Fruit fly (Drosophila melanogaster): Measurements from ENCODE around the gene bocks.

bocks gene

DNA sequence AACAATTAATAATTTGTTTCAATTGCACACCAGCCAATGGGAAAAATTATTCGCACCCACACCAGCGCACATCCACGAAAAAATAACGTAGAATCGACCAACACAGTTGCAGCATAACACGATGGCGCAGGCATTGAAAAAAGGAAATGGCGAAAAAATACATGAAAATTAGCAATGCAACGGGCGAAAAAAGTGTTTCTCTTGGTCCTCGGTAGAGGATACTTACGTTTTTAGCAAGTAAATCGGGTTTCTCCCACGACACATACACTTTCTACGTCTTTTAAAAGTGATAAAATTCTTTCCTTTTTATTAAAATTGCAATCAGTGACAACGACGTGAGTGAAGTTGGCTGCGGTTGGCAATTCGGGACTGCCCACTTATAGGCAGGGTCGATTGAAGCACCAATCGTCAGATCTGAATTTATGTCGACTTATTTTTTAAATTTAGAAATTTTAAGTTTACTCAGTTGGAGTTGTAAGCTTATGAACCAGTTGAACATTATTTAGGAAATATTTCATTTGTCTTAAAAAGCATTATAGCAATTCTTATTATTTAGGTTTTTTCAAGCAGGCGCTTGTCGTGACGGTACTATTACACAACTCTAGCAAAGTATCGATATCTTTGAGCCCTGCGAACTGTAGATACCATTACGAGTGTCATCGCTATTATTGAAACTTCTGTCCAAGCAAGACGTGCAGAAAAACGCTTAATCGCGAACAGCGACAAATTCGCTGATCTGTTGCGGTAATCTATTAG, 13.2 kb downstream of the bocks start, which contains the start of the genes Kap-alpha3 and Son (continued):
- TF ChIP-seq CG3995 (GFP tag; optimal IDR thresholded peaks at IDR 0.05) (peak; percentile 91), CG3838 (GFP tag; optimal IDR thresholded peaks at IDR 0.05) (peak; percentile 83), CG9797 (GFP tag; optimal IDR thresholded peaks at IDR 0.05) (peak; percentile 73), Antp (GFP tag; optimal IDR thresholded peaks at IDR 0.05) (peak; percentile 91), Hsf (GFP tag; optimal IDR thresholded peaks at IDR 0.05) (peak; percentile 95), jing (GFP tag; optimal IDR thresholded peaks at IDR 0.05) (peak; percentile 69), gce (GFP tag; IDR thresholded peaks at IDR 0.05) (peak; percentile 83), CG8281 (tag; optimal IDR thresholded peaks at IDR 0.05) (peak; percentile 80), Kr (GFP tag; optimal IDR thresholded peaks at IDR 0.05) (peak; percentile 23), ssp (GFP tag; IDR thresholded peaks at IDR 0.05) (peak; percentile 84), B-H1 (GFP tag; IDR thresholded peaks at IDR 0.05) (peak; percentile 74), Sox102F (GFP tag; optimal IDR thresholded peaks at IDR 0.05) (peak; percentile 80), CG4328 (GFP tag; optimal IDR thresholded peaks at IDR 0.05) (peak; percentile 97), emc (GFP tag; optimal IDR thresholded peaks at IDR 0.05) (peak; percentile 89), Hr39 (optimal IDR thresholded peaks at IDR 0.05) (no peak), Elba2 (GFP tag; optimal IDR thresholded peaks at IDR 0.05) (peak; percentile 5), CG32532 (GFP tag; IDR thresholded peaks at IDR 0.05) (peak; percentile 89), D (optimal IDR thresholded peaks at IDR 0.05) (no peak), D (GFP tag; optimal IDR thresholded peaks at IDR 0.05) (peak; percentile 89), CG5180 (GFP tag; optimal IDR thresholded peaks at IDR 0.05) (peak; percentile 80), Sin3A (optimal IDR thresholded peaks at IDR 0.05) (peak; percentile 97), Dp (GFP tag; optimal IDR thresholded peaks at IDR 0.05) (peak; percentile 41), Mad (GFP tag; optimal IDR thresholded peaks at IDR 0.05) (peak; percentile 96), HLH3B (GFP tag; IDR thresholded peaks at IDR 0.05) (peak; percentile 85), CG7556 (GFP tag; optimal IDR thresholded peaks at IDR 0.05) (peak; percentile 86), CkIIα-i1 (GFP tag; IDR thresholded peaks at IDR 0.05) (no peak), Ada2b (GFP tag; IDR thresholded peaks at IDR 0.05) (peak; percentile 76), Hand (GFP tag; optimal IDR thresholded peaks at IDR 0.05) (peak; percentile 82), Med (GFP tag) (peak; percentile 99), CG10274 (GFP tag; optimal IDR thresholded peaks at IDR 0.05) (peak; percentile 88), Awh (GFP tag; IDR thresholded peaks at IDR 0.05) (peak; percentile 87), gro (GFP tag; optimal IDR thresholded peaks at IDR 0.05) (peak; percentile 93), nau (GFP tag; optimal IDR thresholded peaks at IDR 0.05) (no peak), CG8478 (optimal IDR thresholded peaks at IDR 0.05) (no peak), CG13775 (GFP tag; optimal IDR thresholded peaks at IDR 0.05) (peak; percentile 98), CG5245 (GFP tag; optimal IDR thresholded peaks at IDR 0.05) (peak; percentile 88), pb (GFP tag; optimal IDR thresholded peaks at IDR 0.05) (peak; percentile 92), CG10366 (GFP tag; IDR thresholded peaks at IDR 0.05) (peak; percentile 85), Doc3 (GFP tag; IDR thresholded peaks at IDR 0.05; ENCODE audit: partially characterized antibody) (peak; percentile 88), Dfd (GFP tag; optimal IDR thresholded peaks at IDR 0.05) (no peak), CG13894 (tag; optimal IDR thresholded peaks at IDR 0.05) (peak; percentile 91), Doc2 (GFP tag; IDR thresholded peaks at IDR 0.05) (peak; percentile 62; the same call in 1 of the 2 replicates), cas (GFP tag; IDR thresholded peaks at IDR 0.05) (peak; percentile 70; the same call in 1 of the 2 replicates), Sry-δ (GFP tag; optimal IDR thresholded peaks at IDR 0.05) (peak; percentile 98), HLHmδ (GFP tag; optimal IDR thresholded peaks at IDR 0.05) (peak; percentile 97), yki (optimal IDR thresholded peaks at IDR 0.05) (no peak), CG8924 (tag; optimal IDR thresholded peaks at IDR 0.05) (peak; percentile 89), CG7839 (tag; optimal IDR thresholded peaks at IDR 0.05) (peak; percentile 89), pho (GFP tag; optimal IDR thresholded peaks at IDR 0.05) (peak; percentile 96), mld (GFP tag; IDR thresholded peaks at IDR 0.05; ENCODE audit: partially characterized antibody) (peak; percentile 57; the same call in 1 of the 3 replicates), Sry-β (GFP tag; optimal IDR thresholded peaks at IDR 0.05) (peak; percentile 89)

All from whole organism, embryonic.